Fruit fly (Drosophila melanogaster) whole organism, wandering third instar larva: Measurements from ENCODE around the gene Claspin.

Source experiments
- Jra ChIP-seq: sonication (Bioruptor generic); optimal IDR thresholded peaks from 2 replicates; lab custom pipeline; 2016; ENCODE audit warnings: missing biosample characterization, missing genetic modification characterization
- sage ChIP-seq: fragments of 200-800 bp; sonication (Bioruptor generic); optimal IDR thresholded peaks from 2 replicates; lab custom pipeline; 2016; ENCODE audit warnings: missing biosample characterization, mild to moderate bottlenecking, missing genetic modification characterization

dm6 chr3L:4363484-4363883, 50.2 kb downstream of the Claspin start:
- no peak for TF ChIP-seq sage (GFP tag; lab: Kevin White, UChicago)
- no peak for TF ChIP-seq Jra (GFP tag; lab: Kevin White, UChicago)
